Worm (Caenorhabditis elegans) whole organism, L4 larva: Measurements from ENCODE around the gene scl-8.

Source experiments
- dpl-1 ChIP-seq: fragments of 150-350 bp; optimal IDR thresholded peaks from 2 replicates; lab custom pipeline; 2014; ENCODE audit warnings: missing biosample characterization, missing genetic modification reagents, missing genetic modification characterization
- nhr-76 ChIP-seq: fragments of 150-350 bp; optimal IDR thresholded peaks from 2 replicates; lab custom pipeline; 2014; ENCODE audit warnings: missing biosample characterization, missing genetic modification characterization
- zag-1 ChIP-seq: fragments of 150-350 bp; optimal IDR thresholded peaks from 2 replicates; lab custom pipeline; 2014; ENCODE audit warnings: missing biosample characterization, missing genetic modification characterization

- TF ChIP-seq nhr-76 (tag; lab: Kevin White, UChicago) (no peak), dpl-1 (no peak), zag-1 (tag; lab: Kevin White, UChicago) (no peak)
Observed at ce11 chrIV:13116679-13117078, 45.1 kb downstream of the scl-8 start.
